Worm (Caenorhabditis elegans): Measurements from ENCODE around the gene sra-11.
"Not testable (repeated sequence)": the region's sequence is repeated elsewhere in the genome, so short reads cannot be mapped to it uniquely, and the experiment has no call there.

sra-11 gene

DNA sequence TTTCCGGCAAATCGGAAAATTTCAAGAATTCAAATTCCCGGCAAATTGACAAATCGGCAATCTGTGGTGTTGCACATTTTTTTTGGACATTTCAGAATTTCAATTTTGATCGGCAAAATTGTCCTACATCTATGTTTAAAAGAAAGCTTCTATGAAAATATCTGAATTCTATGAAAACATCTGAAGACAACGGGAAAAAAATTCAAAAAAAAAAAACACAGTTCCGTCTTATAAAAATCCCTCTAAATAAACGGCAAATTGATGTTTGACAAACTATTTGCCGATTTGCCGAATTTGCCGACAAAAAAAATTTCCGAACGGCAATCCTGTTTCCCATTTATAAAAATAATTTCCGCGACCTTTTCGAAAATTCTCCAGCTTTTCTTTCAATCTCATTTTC lies 4.2 kb upstream of the sra-11 start, which contains the start of gene F44F4.15:
Gene F44F4.15 (plus strand): TSS at position 301 of the 400 bp plus-strand sequence.
- TF ChIP-seq hpl-2 (GFP tag; optimal IDR thresholded peaks at IDR 0.05) (no peak), ztf-4 (tag; optimal IDR thresholded peaks at IDR 0.05) (no peak), isw-1 (GFP tag; IDR thresholded peaks at IDR 0.05) (no peak), nhr-237 (tag; optimal IDR thresholded peaks at IDR 0.05) (no peak), Y116A8C.19 (tag; optimal IDR thresholded peaks at IDR 0.05; ENCODE audit: borderline replicate concordance) (no peak), snpc-4 (tag; optimal IDR thresholded peaks at IDR 0.05) (no peak), egl-13 (tag; optimal IDR thresholded peaks at IDR 0.05) (no peak), pqm-1 (tag; optimal IDR thresholded peaks at IDR 0.05) (no peak), blmp-1 (tag; optimal IDR thresholded peaks at IDR 0.05) (no peak), ces-1 (GFP tag; optimal IDR thresholded peaks at IDR 0.05) (no peak), unc-98 (GFP tag; IDR thresholded peaks at IDR 0.05) (no peak), lin-13 (GFP tag; optimal IDR thresholded peaks at IDR 0.05) (no peak)

DNA sequence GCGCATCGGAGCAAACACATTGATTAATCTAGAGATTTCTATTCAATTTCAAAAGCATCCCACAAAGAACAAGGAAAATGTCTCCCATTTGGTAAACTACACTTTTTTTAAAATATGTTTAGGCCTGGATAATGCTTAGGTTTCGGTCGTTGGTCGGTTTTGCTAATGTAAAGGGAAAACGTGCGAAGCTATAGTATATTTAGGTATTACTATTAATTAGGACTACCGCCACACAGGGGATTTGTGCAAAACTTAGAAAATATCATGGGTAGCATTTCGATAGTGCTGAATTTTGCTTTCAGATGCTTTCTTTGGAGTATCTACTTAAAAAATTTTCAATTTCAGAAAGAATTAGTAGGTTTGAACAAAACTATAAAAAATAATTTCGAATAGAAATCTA lies 2.9 kb upstream of the sra-11 start:
- TF ChIP-seq xbp-1 (tag; optimal IDR thresholded peaks at IDR 0.05) = no peak
- no peak for TF ChIP-seq nhr-84 (tag; optimal IDR thresholded peaks at IDR 0.05)
- TF ChIP-seq elt-2 (tag; optimal IDR thresholded peaks at IDR 0.05) = no peak
- no peak for TF ChIP-seq lin-15B (tag; optimal IDR thresholded peaks at IDR 0.05)
- TF ChIP-seq fkh-10 (GFP tag; optimal IDR thresholded peaks at IDR 0.05) = no peak
- no peak for TF ChIP-seq efl-3 (GFP tag; optimal IDR thresholded peaks at IDR 0.05)
- TF ChIP-seq lin-14 (GFP tag; optimal IDR thresholded peaks at IDR 0.05) = no peak
- TF ChIP-seq sup-37 (GFP tag; optimal IDR thresholded peaks at IDR 0.05) = no peak
- TF ChIP-seq isw-1 (GFP tag; IDR thresholded peaks at IDR 0.05) = no peak
- TF ChIP-seq ces-1 (GFP tag; optimal IDR thresholded peaks at IDR 0.05) = no peak
- no peak for TF ChIP-seq nhr-12 (tag; optimal IDR thresholded peaks at IDR 0.05)

DNA sequence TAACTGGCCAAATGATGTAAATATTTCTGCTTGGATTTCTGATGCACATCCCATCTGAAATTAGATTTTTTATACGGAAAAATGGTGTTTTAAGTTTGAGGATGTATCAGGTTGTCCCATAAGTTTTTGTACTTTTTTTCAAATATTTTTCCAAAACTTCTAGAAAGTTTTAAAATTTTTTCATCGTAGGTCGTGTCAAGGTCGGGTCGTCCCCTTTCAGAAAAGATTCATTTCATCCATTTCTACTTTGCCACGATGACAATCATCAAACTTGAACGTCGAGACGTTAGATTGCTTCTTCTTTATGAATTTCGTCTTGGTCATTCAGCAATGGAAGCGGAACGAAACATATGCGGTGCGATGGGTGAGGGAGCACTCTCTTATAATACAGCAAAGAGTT lies 5.7 kb downstream of the sra-11 start, which contains the start of gene sra-12:
Gene sra-12 (minus strand): TSS at position 101 of the 400 bp plus-strand sequence.
- not testable (repeated sequence) for TF ChIP-seq efl-1 (optimal IDR thresholded peaks at IDR 0.05); efl-1 (GFP tag; optimal IDR thresholded peaks at IDR 0.05 in 1 of 2); Y116A8C.19 (tag; optimal IDR thresholded peaks at IDR 0.05; ENCODE audit: borderline replicate concordance); dpl-1 (GFP tag; optimal IDR thresholded peaks at IDR 0.05)

DNA sequence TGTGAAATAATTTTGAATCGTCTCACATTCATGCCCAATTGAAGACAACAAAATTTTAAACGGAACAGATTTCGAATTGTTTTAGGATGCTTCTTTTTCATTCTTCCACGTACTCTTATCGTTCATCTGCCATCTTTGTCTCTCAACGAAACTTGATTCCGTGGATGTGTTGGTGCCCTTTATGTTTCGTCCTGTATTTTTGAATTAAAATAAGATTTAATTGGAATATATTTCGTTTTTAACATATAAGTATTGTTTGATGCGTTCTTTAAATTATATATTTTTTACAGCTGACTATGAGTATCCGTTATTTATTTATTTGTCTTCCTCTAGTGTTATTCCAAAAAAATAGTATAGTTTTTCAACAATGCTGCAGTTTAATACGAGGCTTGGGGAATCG lies 8.0 kb downstream of the sra-11 start, which contains the start of gene gly-1:
Gene gly-1 (minus strand): TSS at position 101 of the 400 bp plus-strand sequence.
- no peak for TF ChIP-seq elt-2 (tag; optimal IDR thresholded peaks at IDR 0.05)
- TF ChIP-seq lin-39 (tag; optimal IDR thresholded peaks at IDR 0.05) = no peak
- no peak for TF ChIP-seq hpl-2 (GFP tag; optimal IDR thresholded peaks at IDR 0.05)
- no peak for TF ChIP-seq nhr-85 (tag)
- no peak for TF ChIP-seq blmp-1 (tag; optimal IDR thresholded peaks at IDR 0.05)
- no peak for TF ChIP-seq nhr-71 (tag; optimal IDR thresholded peaks at IDR 0.05)
- no peak for TF ChIP-seq unc-62 (GFP tag; optimal IDR thresholded peaks at IDR 0.05)
- TF ChIP-seq lin-35 (GFP tag; optimal IDR thresholded peaks at IDR 0.05) = no peak
- TF ChIP-seq efl-1 (optimal IDR thresholded peaks at IDR 0.05) = no peak
- no peak for TF ChIP-seq efl-1 (GFP tag; optimal IDR thresholded peaks at IDR 0.05 in 1 of 2)
- TF ChIP-seq xbp-1 (tag; optimal IDR thresholded peaks at IDR 0.05) = no peak

DNA sequence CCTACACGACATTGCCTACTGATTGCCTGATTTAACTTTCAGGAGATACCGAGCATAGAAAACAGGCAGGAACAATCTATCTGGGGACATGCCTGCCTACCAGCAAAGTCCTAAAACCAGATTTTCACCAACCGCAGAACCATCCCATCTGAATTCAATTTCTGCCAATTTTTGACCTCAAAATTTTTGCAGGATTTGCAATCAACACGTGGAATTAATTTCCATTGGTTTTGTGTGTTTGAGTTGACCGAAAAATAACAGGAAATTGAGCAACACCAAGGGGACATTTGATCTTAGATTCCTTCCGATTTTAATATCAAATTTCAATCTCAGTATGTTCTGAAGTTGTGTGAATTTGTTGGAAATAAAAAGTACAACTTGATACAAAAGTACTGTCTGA lies 11.1 kb downstream of the sra-11 start:
- TF ChIP-seq zag-1 (tag; optimal IDR thresholded peaks at IDR 0.05) (no peak), fkh-4 (tag; optimal IDR thresholded peaks at IDR 0.05; ENCODE audit: borderline replicate concordance) (peak; percentile 63), dsc-1 (tag; optimal IDR thresholded peaks at IDR 0.05) (peak; percentile 93)

DNA sequence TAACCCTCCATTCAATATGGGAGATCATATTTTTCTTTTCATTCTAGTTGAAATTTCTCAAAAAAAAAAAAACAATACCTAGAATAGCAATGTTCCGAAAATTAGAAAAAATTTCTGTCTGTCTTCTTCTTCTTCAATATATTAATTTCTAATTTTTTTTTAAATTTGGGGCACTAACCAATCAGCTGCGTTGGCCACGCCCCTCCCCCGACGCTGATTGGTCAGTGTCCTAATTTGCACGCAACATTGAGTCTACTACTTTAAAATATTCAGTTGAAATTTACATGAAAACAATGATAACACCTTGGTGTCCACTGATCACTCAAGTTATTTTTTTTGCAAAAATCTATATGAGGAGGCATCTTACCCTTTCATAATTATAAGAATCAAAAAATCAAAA lies 14.2 kb downstream of the sra-11 start:
- no peak for TF ChIP-seq dpl-1 (GFP tag; optimal IDR thresholded peaks at IDR 0.05)
- TF ChIP-seq nhr-77 (tag; optimal IDR thresholded peaks at IDR 0.05) = no peak
- no peak for TF ChIP-seq nhr-90 (tag; optimal IDR thresholded peaks at IDR 0.05; ENCODE audit: poor library complexity)
- no peak for TF ChIP-seq ceh-82 (tag; optimal IDR thresholded peaks at IDR 0.05)
- TF ChIP-seq F16B12.6 (tag; optimal IDR thresholded peaks at IDR 0.05) = no peak
- no peak for TF ChIP-seq unc-130 (tag; optimal IDR thresholded peaks at IDR 0.05)
- no peak for TF ChIP-seq lin-35 (GFP tag; optimal IDR thresholded peaks at IDR 0.05)
- TF ChIP-seq lir-3 (tag; optimal IDR thresholded peaks at IDR 0.05; ENCODE audit: poor library complexity) = no peak
- no peak for TF ChIP-seq egl-27 (tag; optimal IDR thresholded peaks at IDR 0.05)
- TF ChIP-seq unc-86 (tag; optimal IDR thresholded peaks at IDR 0.05) = no peak
- TF ChIP-seq elt-2 (tag; optimal IDR thresholded peaks at IDR 0.05) = no peak
- TF ChIP-seq isw-1 (GFP tag; IDR thresholded peaks at IDR 0.05) = no peak
- no peak for TF ChIP-seq ceh-63 (GFP tag; optimal IDR thresholded peaks at IDR 0.05)
- TF ChIP-seq mab-9 (GFP tag; IDR thresholded peaks at IDR 0.05) = no peak

Measured in whole organism, L1 larva.